Worm (Caenorhabditis elegans) whole organism, late embryonic: ENCODE data around the gene npr-29.

ENCODE experiments used
- ama-1 ChIP-seq: fragments of 150-350 bp; optimal IDR thresholded peaks from 2 replicates; lab custom pipeline; 2014
- elt-2 ChIP-seq: sonication (generic microtip); optimal IDR thresholded peaks from 2 replicates; lab custom pipeline; 2016; ENCODE audit warnings: missing genetic modification reagents, missing genetic modification characterization, missing compliant biosample characterization
- ets-4 ChIP-seq: sonication (generic microtip); optimal IDR thresholded peaks from 2 replicates; lab custom pipeline; 2016; ENCODE audit warnings: missing genetic modification characterization, missing compliant biosample characterization
- eyg-1 ChIP-seq: sonication (generic microtip); optimal IDR thresholded peaks from 2 replicates; lab custom pipeline; 2016; ENCODE audit warnings: missing genotype, missing genetic modification characterization, missing compliant biosample characterization
- mec-3 ChIP-seq: sonication (generic microtip); optimal IDR thresholded peaks from 2 replicates; lab custom pipeline; 2016; ENCODE audit warnings: borderline replicate concordance, missing genetic modification characterization, missing compliant biosample characterization
- nfya-1 ChIP-seq: sonication (generic microtip); optimal IDR thresholded peaks from 2 replicates; lab custom pipeline; 2017; ENCODE audit warnings: missing genetic modification characterization, mild to moderate bottlenecking, missing compliant biosample characterization, antibody characterized with exemption, moderate library complexity
- nhr-11 ChIP-seq: fragments of 150-350 bp; optimal IDR thresholded peaks from 2 replicates; lab custom pipeline; 2014; ENCODE audit warnings: missing biosample characterization, missing genetic modification characterization
- pat-9 ChIP-seq: fragments of 200-800 bp; sonication (Bioruptor generic); optimal IDR thresholded peaks from 2 replicates; lab custom pipeline; 2018; ENCODE audit warnings: mild to moderate bottlenecking, missing genetic modification characterization, moderate library complexity, missing compliant biosample characterization
- pha-2 ChIP-seq: sonication (generic microtip); optimal IDR thresholded peaks from 2 replicates; lab custom pipeline; 2017; ENCODE audit warnings: mild to moderate bottlenecking, missing genetic modification characterization, missing compliant biosample characterization
- pqm-1 ChIP-seq: sonication (generic microtip); optimal IDR thresholded peaks from 2 replicates; lab custom pipeline; 2016; ENCODE audit warnings: missing genetic modification characterization, missing compliant biosample characterization
- sox-2 ChIP-seq: fragments of 200-800 bp; sonication (Bioruptor generic); IDR thresholded peaks from 2 replicates; pipeline ENCODE4 v1.3.6; 2022; ENCODE audit warnings: missing genetic modification reagents, missing genetic modification characterization, missing compliant biosample characterization
- ttx-3 ChIP-seq: sonication (generic microtip); optimal IDR thresholded peaks from 2 replicates; lab custom pipeline; 2016; ENCODE audit warnings: missing genetic modification reagents, missing genetic modification characterization, missing compliant biosample characterization
- unc-55 ChIP-seq: sonication (generic microtip); optimal IDR thresholded peaks from 2 replicates; lab custom pipeline; 2017; ENCODE audit warnings: missing biosample characterization, missing genetic modification reagents, missing genetic modification characterization

DNA sequence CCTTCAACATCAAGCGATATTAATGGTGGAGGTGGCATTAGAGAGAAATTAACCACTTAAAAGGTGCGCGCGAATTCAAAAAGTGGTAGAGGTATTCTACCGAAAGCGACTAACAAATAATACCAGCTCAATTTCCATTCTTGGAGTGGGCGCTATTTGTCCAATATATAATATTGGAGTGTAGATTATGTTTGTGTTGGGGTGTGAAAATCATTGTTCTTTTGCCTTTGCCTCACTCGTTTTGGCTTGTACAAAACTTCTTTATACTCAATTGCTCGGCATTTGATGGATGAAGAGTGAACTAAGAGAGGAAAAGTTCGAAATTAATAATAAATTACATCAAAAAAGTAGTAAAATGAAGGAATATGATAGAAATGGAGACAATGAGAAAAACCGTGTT is 15.9 kb upstream of the npr-29 start, which contains the start of gene T23G5.3:
- no peak for TF ChIP-seq pat-9 (tag; lab: Kevin White, UChicago)
- TF ChIP-seq mec-3 (tag; lab: Kevin White, UChicago) = no peak
- no peak for TF ChIP-seq ets-4
- no peak for TF ChIP-seq pqm-1 (tag; lab: Kevin White, UChicago)
- TF ChIP-seq nfya-1 (tag; lab: Kevin White, UChicago) = no peak
- no peak for TF ChIP-seq pha-2
- TF ChIP-seq eyg-1 (tag; lab: Kevin White, UChicago) = no peak
- TF ChIP-seq elt-2 (tag; lab: Kevin White, UChicago) = no peak
- TF ChIP-seq unc-55 (GFP tag; lab: Kevin White, UChicago) = no peak
- no peak for TF ChIP-seq nhr-11 (tag; lab: Kevin White, UChicago)
- TF ChIP-seq ttx-3 (tag; lab: Kevin White, UChicago) = no peak
- no peak for TF ChIP-seq ama-1 (lab: Kevin White, UChicago)
- no peak for TF ChIP-seq sox-2
